Fruit fly (Drosophila melanogaster) whole organism, embryonic: ENCODE data around the gene nudC.
A peak's percentile ranks its signal among the peaks of the same experiment; 100 is the strongest.

Experiments
- Bdp1 ChIP-seq: fragments of 200-800 bp; sonication (Bioruptor generic); optimal IDR thresholded peaks from 3 replicates; lab custom pipeline; 2016; ENCODE audit warnings: missing biosample characterization, missing genetic modification characterization
- Blimp-1 ChIP-seq: fragments of 200-800 bp; sonication (Bioruptor generic); optimal IDR thresholded peaks from 3 replicates; lab custom pipeline; 2018; ENCODE audit warnings: missing biosample characterization, missing genetic modification characterization, mild to moderate bottlenecking, moderate library complexity, missing genetic modification reagents
- CG10321 ChIP-seq: fragments of 200-800 bp; sonication (Bioruptor generic); IDR thresholded peaks from 2 replicates; pipeline ENCODE4 v1.3.6; 2022; ENCODE audit warnings: missing biosample characterization, missing genetic modification characterization
- CG11247 ChIP-seq: fragments of 200-800 bp; sonication (Bioruptor generic); IDR thresholded peaks from 2 replicates; pipeline ENCODE4 v1.3.6; 2022; ENCODE audit warnings: missing biosample characterization, missing genetic modification characterization
- CG12659 ChIP-seq: fragments of 200-800 bp; sonication (Bioruptor generic); optimal IDR thresholded peaks from 3 replicates; lab custom pipeline; 2017; ENCODE audit warnings: mild to moderate bottlenecking, missing biosample characterization, missing genetic modification reagents, missing genetic modification characterization
- CG12744 ChIP-seq: fragments of 200-800 bp; sonication (Bioruptor generic); optimal IDR thresholded peaks from 2 replicates; lab custom pipeline; 2016; ENCODE audit warnings: missing biosample characterization, missing genetic modification characterization
- CG13296 ChIP-seq: fragments of 200-800 bp; sonication (Bioruptor generic); optimal IDR thresholded peaks from 3 replicates; lab custom pipeline; 2018; ENCODE audit warnings: missing biosample characterization, mild to moderate bottlenecking, missing genetic modification characterization
- CG13894 ChIP-seq: fragments of 200-800 bp; sonication (Bioruptor generic); optimal IDR thresholded peaks from 3 replicates; lab custom pipeline; 2018; ENCODE audit warnings: missing biosample characterization, mild to moderate bottlenecking, missing genetic modification characterization, moderate library complexity
- CG14965 ChIP-seq: fragments of 200-800 bp; sonication (Bioruptor generic); optimal IDR thresholded peaks from 2 replicates; lab custom pipeline; 2016; ENCODE audit warnings: missing biosample characterization, missing genetic modification characterization, borderline replicate concordance
- CG1529 ChIP-seq: fragments of 200-800 bp; sonication (Bioruptor generic); optimal IDR thresholded peaks from 3 replicates; lab custom pipeline; 2018; ENCODE audit warnings: missing biosample characterization, missing genetic modification characterization
- CG1647 ChIP-seq: fragments of 200-800 bp; sonication (Bioruptor generic); optimal IDR thresholded peaks from 3 replicates; lab custom pipeline; 2016; ENCODE audit warnings: missing biosample characterization, missing genetic modification characterization
- CG1832 ChIP-seq: fragments of 200-800 bp; sonication (Bioruptor generic); optimal IDR thresholded peaks from 2 replicates; lab custom pipeline; 2017; ENCODE audit warnings: missing biosample characterization, mild to moderate bottlenecking, missing genetic modification characterization, inconsistent platforms
- CG2120 ChIP-seq: fragments of 200-800 bp; sonication (Bioruptor generic); optimal IDR thresholded peaks from 3 replicates; lab custom pipeline; 2016; ENCODE audit warnings: missing biosample characterization, missing genetic modification characterization
- CG2202 ChIP-seq: fragments of 200-800 bp; sonication (Bioruptor generic); optimal IDR thresholded peaks from 2 replicates; lab custom pipeline; 2018; ENCODE audit warnings: missing biosample characterization, mild to moderate bottlenecking, missing genetic modification characterization
- CG32532 ChIP-seq: fragments of 200-800 bp; sonication (Bioruptor generic); IDR thresholded peaks from 2 replicates; pipeline ENCODE4 v1.3.6; 2022; ENCODE audit warnings: missing biosample characterization, missing genetic modification characterization
- CG34376 ChIP-seq: fragments of 200-800 bp; sonication (Bioruptor generic); optimal IDR thresholded peaks from 2 replicates; lab custom pipeline; 2018; ENCODE audit warnings: missing biosample characterization, mild to moderate bottlenecking, missing genetic modification characterization
- CG4328 ChIP-seq: fragments of 200-800 bp; sonication (Bioruptor generic); optimal IDR thresholded peaks from 3 replicates; lab custom pipeline; 2017; ENCODE audit warnings: missing biosample characterization, missing genetic modification reagents, missing genetic modification characterization
- CG5953 ChIP-seq: fragments of 200-800 bp; sonication (Bioruptor generic); IDR thresholded peaks from 2 replicates; pipeline ENCODE4 v1.3.6; 2022; ENCODE audit warnings: missing biosample characterization, missing genetic modification characterization
- CG6654 ChIP-seq: fragments of 200-800 bp; sonication (Bioruptor generic); optimal IDR thresholded peaks from 2 replicates; lab custom pipeline; 2017; ENCODE audit warnings: missing biosample characterization, mild to moderate bottlenecking, missing genetic modification characterization
- CG8478 ChIP-seq: fragments of >200 bp; optimal IDR thresholded peaks from 2 replicates; lab custom pipeline; 2018
- CHES-1-like ChIP-seq: fragments of 200-800 bp; sonication (Bioruptor generic); optimal IDR thresholded peaks from 2 replicates; lab custom pipeline; 2016; ENCODE audit warnings: missing biosample characterization, missing genetic modification characterization
- Dad ChIP-seq: fragments of 200-800 bp; sonication (Bioruptor generic); optimal IDR thresholded peaks from 3 replicates; lab custom pipeline; 2016; ENCODE audit warnings: missing biosample characterization, missing genetic modification characterization
- Doc2 ChIP-seq: fragments of 200-800 bp; sonication (Bioruptor generic); IDR thresholded peaks from 2 replicates; pipeline ENCODE4 v1.3.6; 2022; ENCODE audit warnings: missing biosample characterization, missing genetic modification characterization
- Dref ChIP-seq: fragments of 200-800 bp; sonication (Bioruptor generic); IDR thresholded peaks from 2 replicates; pipeline ENCODE4 v1.3.6; 2022; ENCODE audit warnings: missing biosample characterization, missing genetic modification characterization
- Ets65A ChIP-seq: fragments of 200-800 bp; sonication (Bioruptor generic); peaks from one replicate; lab custom pipeline; 2016; ENCODE audit warnings: missing biosample characterization, missing genetic modification characterization
- Hey ChIP-seq: fragments of 200-800 bp; sonication (Bioruptor generic); optimal IDR thresholded peaks from 3 replicates; lab custom pipeline; 2018; ENCODE audit warnings: missing biosample characterization, mild to moderate bottlenecking, missing genetic modification characterization
- Hr39 ChIP-seq: fragments of >200 bp; optimal IDR thresholded peaks from 2 replicates; lab custom pipeline; 2017
- Lim3 ChIP-seq: fragments of 200-800 bp; sonication (Bioruptor generic); IDR thresholded peaks from 2 replicates; pipeline ENCODE4 v1.3.6; 2022; ENCODE audit warnings: missing biosample characterization, missing genetic modification characterization
- Side ChIP-seq: fragments of 200-800 bp; sonication (Bioruptor generic); optimal IDR thresholded peaks from 2 replicates; lab custom pipeline; 2016; ENCODE audit warnings: missing biosample characterization, missing genetic modification characterization
- TFAM ChIP-seq: fragments of 200-800 bp; sonication (Bioruptor generic); optimal IDR thresholded peaks from 2 replicates; lab custom pipeline; 2017; ENCODE audit warnings: missing biosample characterization, missing genetic modification characterization, inconsistent platforms
- Taf1 ChIP-seq: fragments of 200-800 bp; sonication (Bioruptor generic); IDR thresholded peaks from 2 replicates; pipeline ENCODE4 v1.3.6; 2022; ENCODE audit warnings: missing biosample characterization, missing genetic modification characterization
- ab ChIP-seq: fragments of 200-800 bp; sonication (Bioruptor generic); optimal IDR thresholded peaks from 2 replicates; lab custom pipeline; 2016; ENCODE audit warnings: missing biosample characterization, missing genetic modification characterization
- abd-A ChIP-seq: fragments of 200-800 bp; sonication (Bioruptor generic); optimal IDR thresholded peaks from 3 replicates; lab custom pipeline; 2019; ENCODE audit warnings: missing biosample characterization, mild to moderate bottlenecking, missing genetic modification characterization, moderate library complexity
- cad ChIP-seq: fragments of >200 bp; optimal IDR thresholded peaks from 2 replicates; lab custom pipeline; 2017; ENCODE audit warnings: missing biosample characterization, missing genetic modification characterization
- chif ChIP-seq, 2 experiments: fragments of 200-800 bp; sonication (Bioruptor generic); optimal IDR thresholded peaks; 3 replicates each; lab custom pipeline; 2016; ENCODE audit warnings: missing biosample characterization in 2 of 2, missing genetic modification characterization in 2 of 2
- chinmo ChIP-seq: fragments of 200-800 bp; sonication (Bioruptor generic); IDR thresholded peaks from 4 replicates; pipeline ENCODE4 v1.3.6; 2022; ENCODE audit warnings: missing biosample characterization, missing genetic modification characterization; ENCODE audit not compliant: partially characterized antibody
- corto ChIP-seq: fragments of 200-800 bp; sonication (Bioruptor generic); optimal IDR thresholded peaks from 2 replicates; lab custom pipeline; 2016; ENCODE audit warnings: missing biosample characterization, mild to moderate bottlenecking, missing genetic modification characterization, moderate library complexity
- dan ChIP-seq: fragments of 200-800 bp; sonication (Bioruptor generic); IDR thresholded peaks from 2 replicates; pipeline ENCODE4 v1.3.6; 2022; ENCODE audit warnings: missing biosample characterization, missing genetic modification characterization
- danr ChIP-seq: fragments of 200-800 bp; sonication (Bioruptor generic); IDR thresholded peaks from 2 replicates; pipeline ENCODE4 v1.3.6; 2022; ENCODE audit warnings: missing biosample characterization, missing genetic modification characterization
- emc ChIP-seq: fragments of 200-800 bp; sonication (Bioruptor generic); optimal IDR thresholded peaks from 2 replicates; lab custom pipeline; 2016; ENCODE audit warnings: missing biosample characterization, missing genetic modification characterization
- her ChIP-seq: fragments of 200-800 bp; sonication (Bioruptor generic); optimal IDR thresholded peaks from 2 replicates; lab custom pipeline; 2016; ENCODE audit warnings: missing biosample characterization, missing genetic modification characterization
- inv ChIP-seq: fragments of 200-800 bp; sonication (Bioruptor generic); IDR thresholded peaks from 2 replicates; pipeline ENCODE4 v1.3.6; 2022; ENCODE audit warnings: missing biosample characterization, missing genetic modification characterization; ENCODE audit not compliant: partially characterized antibody
- nerfin-1 ChIP-seq: fragments of 200-800 bp; sonication (Bioruptor generic); optimal IDR thresholded peaks from 3 replicates; lab custom pipeline; 2019; ENCODE audit warnings: missing biosample characterization, mild to moderate bottlenecking, missing genetic modification characterization, moderate library complexity
- nom ChIP-seq: fragments of 200-800 bp; sonication (Bioruptor generic); optimal IDR thresholded peaks from 2 replicates; lab custom pipeline; 2017; ENCODE audit warnings: missing biosample characterization, missing genetic modification characterization, mild to moderate bottlenecking, moderate library complexity, missing genetic modification reagents
- oc ChIP-seq: fragments of 200-800 bp; sonication (Bioruptor generic); optimal IDR thresholded peaks from 2 replicates; lab custom pipeline; 2018; ENCODE audit warnings: missing biosample characterization, mild to moderate bottlenecking, missing genetic modification characterization, moderate library complexity
- pzg ChIP-seq: fragments of 200-800 bp; sonication (Bioruptor generic); optimal IDR thresholded peaks from 3 replicates; lab custom pipeline; 2018; ENCODE audit warnings: missing biosample characterization, mild to moderate bottlenecking, missing genetic modification characterization, moderate library complexity
- sisA ChIP-seq: fragments of 200-800 bp; sonication (Bioruptor generic); IDR thresholded peaks from 2 replicates; pipeline ENCODE4 v1.3.6; 2022; ENCODE audit warnings: missing biosample characterization, missing genetic modification characterization
- tin ChIP-seq: fragments of 200-800 bp; sonication (Bioruptor generic); optimal IDR thresholded peaks from 3 replicates; lab custom pipeline; 2016; ENCODE audit warnings: missing biosample characterization, missing genetic modification characterization
- trh ChIP-seq: fragments of 200-800 bp; sonication (Bioruptor generic); optimal IDR thresholded peaks from 2 replicates; lab custom pipeline; 2016; ENCODE audit warnings: missing biosample characterization, missing genetic modification characterization
- tx ChIP-seq: fragments of 200-800 bp; sonication (Bioruptor generic); optimal IDR thresholded peaks from 2 replicates; lab custom pipeline; 2016; ENCODE audit warnings: missing biosample characterization, missing genetic modification characterization
- unc-4 ChIP-seq: fragments of 200-800 bp; sonication (Bioruptor generic); IDR thresholded peaks from 2 replicates; pipeline ENCODE4 v1.3.6; 2022; ENCODE audit warnings: missing biosample characterization, missing genetic modification characterization; ENCODE audit not compliant: partially characterized antibody
- wek ChIP-seq: fragments of 200-800 bp; sonication (Bioruptor generic); optimal IDR thresholded peaks from 3 replicates; lab custom pipeline; 2018; ENCODE audit warnings: missing biosample characterization, mild to moderate bottlenecking, missing genetic modification characterization, moderate library complexity

nudC gene

DNA sequence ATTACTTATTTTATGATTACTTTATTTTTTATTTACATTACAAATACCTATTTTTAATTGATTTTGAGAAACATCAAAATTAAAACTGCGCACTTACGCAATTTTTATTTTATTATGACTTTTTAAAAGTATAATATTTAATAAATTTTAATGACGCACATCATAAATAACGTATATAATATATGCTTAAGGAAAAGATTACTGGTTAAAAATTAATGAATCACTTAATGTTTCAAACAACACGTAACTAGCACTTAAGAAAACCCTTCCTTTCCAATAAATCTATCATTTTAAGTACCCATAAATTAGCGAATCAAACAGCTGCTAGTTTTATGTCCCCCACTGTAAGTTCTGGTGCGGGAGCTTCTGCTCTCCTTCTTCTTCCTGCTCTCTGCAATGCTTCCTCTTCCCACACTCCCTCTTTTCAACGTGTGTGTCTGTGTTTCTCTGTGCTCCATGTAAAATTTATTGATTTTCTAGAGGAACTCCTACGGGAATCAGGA is 2.1 kb downstream of the nudC start (continued):
- TF ChIP-seq nom (GFP tag; lab: Kevin White, UChicago): peak; percentile 70
- TF ChIP-seq Dref (GFP tag; lab: Robert Waterston, UW): no peak
- TF ChIP-seq cad (GFP tag; lab: Kevin White, UChicago): no peak
- no peak for TF ChIP-seq unc-4 (GFP tag; lab: Robert Waterston, UW)
- TF ChIP-seq Lim3 (GFP tag; lab: Robert Waterston, UW): no peak
- TF ChIP-seq chinmo (GFP tag; lab: Robert Waterston, UW): no peak
- TF ChIP-seq tin (GFP tag; lab: Kevin White, UChicago): peak; percentile 48
- TF ChIP-seq tx (GFP tag; lab: Kevin White, UChicago): no peak
- peak; percentile 28; the same call in 1 of the 2 replicates for TF ChIP-seq sisA
- TF ChIP-seq emc (GFP tag; lab: Kevin White, UChicago): no peak
- TF ChIP-seq her (GFP tag; lab: Kevin White, UChicago): no peak
- no peak for TF ChIP-seq pzg (GFP tag; lab: Kevin White, UChicago)
- no peak for TF ChIP-seq danr (GFP tag; lab: Robert Waterston, UW)
- no peak for TF ChIP-seq CG2202
- TF ChIP-seq CG6654 (GFP tag; lab: Kevin White, UChicago): peak; percentile 47
- no peak for TF ChIP-seq CG1647 (GFP tag; lab: Kevin White, UChicago)
- no peak for TF ChIP-seq Ets65A (GFP tag; lab: Kevin White, UChicago)
- TF ChIP-seq CG1529 (GFP tag; lab: Kevin White, UChicago): peak; percentile 58
- TF ChIP-seq abd-A (tag; lab: Kevin White, UChicago): no peak
- no peak for TF ChIP-seq CG8478 (lab: Kevin White, UChicago)
- TF ChIP-seq corto (GFP tag; lab: Kevin White, UChicago): no peak
- TF ChIP-seq CG10321 (GFP tag; lab: Robert Waterston, UW): peak; percentile 9; the same call in 1 of the 2 replicates
- no peak for TF ChIP-seq CG12744 (GFP tag; lab: Kevin White, UChicago)
- peak; percentile 42 for TF ChIP-seq CG2120
- TF ChIP-seq CG5953 (GFP tag; lab: Robert Waterston, UW): 0 out of 2 replicates have a peak, but pooled peaks have one; percentile 3
- TF ChIP-seq CG13894 (tag; lab: Kevin White, UChicago): no peak
- TF ChIP-seq chif (GFP tag; optimal IDR thresholded peaks at IDR 0.05; lab: Kevin White, UChicago): no peak
- peak; percentile 36 for TF ChIP-seq nerfin-1
- TF ChIP-seq Taf1 (GFP tag; lab: Robert Waterston, UW): peak; percentile 27
- TF ChIP-seq CG11247 (GFP tag; lab: Robert Waterston, UW): peak; percentile 45
- TF ChIP-seq Hey (tag; lab: Kevin White, UChicago): no peak
- TF ChIP-seq Dad (GFP tag; lab: Kevin White, UChicago): no peak
- no peak for TF ChIP-seq inv (GFP tag; lab: Robert Waterston, UW)
- TF ChIP-seq Bdp1 (GFP tag; lab: Kevin White, UChicago): no peak
- TF ChIP-seq TFAM: no peak
- peak; percentile 57 for TF ChIP-seq Blimp-1 (GFP tag; lab: Kevin White, UChicago)
- TF ChIP-seq CG4328 (GFP tag; lab: Kevin White, UChicago): no peak
- no peak for TF ChIP-seq CG1832 (GFP tag; lab: Kevin White, UChicago)
- no peak for TF ChIP-seq oc
- TF ChIP-seq ab (GFP tag; lab: Kevin White, UChicago): no peak
- TF ChIP-seq Side: no peak
- TF ChIP-seq CG14965 (GFP tag; lab: Kevin White, UChicago): no peak
- TF ChIP-seq wek: no peak
- TF ChIP-seq CG12659 (GFP tag; lab: Kevin White, UChicago): peak; percentile 83
- TF ChIP-seq Hr39 (lab: Kevin White, UChicago): no peak
- TF ChIP-seq dan: no peak
- peak; percentile 76 for TF ChIP-seq CG13296
- TF ChIP-seq CHES-1-like (GFP tag; lab: Kevin White, UChicago): no peak
- TF ChIP-seq CG32532 (GFP tag; lab: Robert Waterston, UW): peak; percentile 67; the same call in 1 of the 2 replicates
- no peak for TF ChIP-seq Doc2 (GFP tag; lab: Robert Waterston, UW)
- no peak for TF ChIP-seq CG34376 (GFP tag; lab: Kevin White, UChicago)
- no peak for TF ChIP-seq trh (GFP tag; lab: Kevin White, UChicago)
